Worm (Caenorhabditis elegans) whole organism, L3 larva: ENCODE measurements around the gene nspb-5.

Experiments used
- aly-2 ChIP-seq: fragments of 150-350 bp; optimal IDR thresholded peaks from 2 replicates; lab custom pipeline; 2014; ENCODE audit warnings: missing biosample characterization, missing genetic modification characterization
- egl-27 ChIP-seq: sonication (generic microtip); optimal IDR thresholded peaks from 4 replicates; lab custom pipeline; 2017; ENCODE audit warnings: missing biosample characterization, missing genetic modification reagents, missing genetic modification characterization
- nhr-11 ChIP-seq: fragments of 150-350 bp; optimal IDR thresholded peaks from 2 replicates; lab custom pipeline; 2014; ENCODE audit warnings: missing biosample characterization, missing genetic modification characterization

ce11 chrIV:6595912-6596311 is 2.9 kb upstream of the nspb-5 start, which contains the start of gene F38A5.22:
- TF ChIP-seq egl-27 (tag; lab: Kevin White, UChicago) (no peak), aly-2 (tag; lab: Kevin White, UChicago) (no peak), nhr-11 (no peak)
